Worm (Caenorhabditis elegans) whole organism, young adult: ENCODE data around the gene ttn-1.

Experiments
- B0261.1 ChIP-seq: sonication (generic microtip); optimal IDR thresholded peaks from 2 replicates; lab custom pipeline; 2016; ENCODE audit warnings: mild to moderate bottlenecking, missing genetic modification characterization, moderate library complexity, missing compliant biosample characterization
- D2030.7 ChIP-seq: fragments of 200-800 bp; sonication (Bioruptor generic); IDR thresholded peaks from 2 replicates; pipeline ENCODE4 v1.3.6; 2022; ENCODE audit warnings: missing genetic modification reagents, missing genetic modification characterization, missing compliant biosample characterization
- F39B2.1 ChIP-seq: fragments of 200-800 bp; sonication (Bioruptor generic); IDR thresholded peaks from 2 replicates; pipeline ENCODE4 v1.3.6; 2022; ENCODE audit warnings: missing genetic modification reagents, missing genetic modification characterization, missing compliant biosample characterization
- F52B5.7 ChIP-seq: sonication (generic microtip); optimal IDR thresholded peaks from 2 replicates; lab custom pipeline; 2016; ENCODE audit warnings: mild to moderate bottlenecking, missing genetic modification characterization, missing compliant biosample characterization
- F55B11.4 ChIP-seq: sonication (generic microtip); optimal IDR thresholded peaks from 2 replicates; lab custom pipeline; 2016; ENCODE audit warnings: missing compliant biosample characterization, missing genetic modification characterization, borderline replicate concordance; ENCODE audit not compliant: insufficient read depth
- F57C9.4 ChIP-seq: sonication (generic microtip); optimal IDR thresholded peaks from 2 replicates; lab custom pipeline; 2017; ENCODE audit warnings: mild to moderate bottlenecking, missing genetic modification characterization, missing compliant biosample characterization
- K11D2.4 ChIP-seq: fragments of 200-800 bp; sonication (Bioruptor generic); IDR thresholded peaks from 2 replicates; pipeline ENCODE4 v1.3.6; 2022; ENCODE audit warnings: missing genetic modification reagents, missing genetic modification characterization, missing compliant biosample characterization
- K12H6.12 ChIP-seq: fragments of 200-800 bp; sonication (Bioruptor generic); optimal IDR thresholded peaks from 2 replicates; lab custom pipeline; 2018; ENCODE audit warnings: mild to moderate bottlenecking, missing genetic modification characterization, missing compliant biosample characterization
- T07F8.4 ChIP-seq: sonication (generic microtip); optimal IDR thresholded peaks from 2 replicates; lab custom pipeline; 2016; ENCODE audit warnings: mild to moderate bottlenecking, missing genetic modification characterization, moderate library complexity, missing compliant biosample characterization
- ZK185.1 ChIP-seq: sonication (generic microtip); optimal IDR thresholded peaks from 2 replicates; lab custom pipeline; 2016; ENCODE audit warnings: mild to moderate bottlenecking, missing genetic modification characterization, missing compliant biosample characterization; ENCODE audit not compliant: poor library complexity, severe bottlenecking
- aptf-3 ChIP-seq: fragments of 200-800 bp; sonication (Bioruptor generic); IDR thresholded peaks from 2 replicates; pipeline ENCODE4 v1.3.6; 2022; ENCODE audit warnings: missing genetic modification characterization, missing compliant biosample characterization
- atf-7 ChIP-seq: sonication (generic microtip); optimal IDR thresholded peaks from 2 replicates; lab custom pipeline; 2017; ENCODE audit warnings: mild to moderate bottlenecking, missing genetic modification characterization, missing compliant biosample characterization
- athp-1 ChIP-seq: sonication (generic microtip); optimal IDR thresholded peaks from 2 replicates; lab custom pipeline; 2017; ENCODE audit warnings: mild to moderate bottlenecking, missing genetic modification characterization, missing compliant biosample characterization
- attf-3 ChIP-seq: fragments of 200-800 bp; sonication (Bioruptor generic); conservative IDR thresholded peaks from 2 replicates; pipeline ENCODE4 v1.3.6; 2022; ENCODE audit warnings: missing genetic modification reagents, missing genetic modification characterization, missing compliant biosample characterization
- attf-5 ChIP-seq: fragments of 200-800 bp; sonication (Bioruptor generic); optimal IDR thresholded peaks from 2 replicates; lab custom pipeline; 2018; ENCODE audit warnings: mild to moderate bottlenecking, missing genetic modification characterization, missing compliant biosample characterization
- ceh-27 ChIP-seq: fragments of 200-800 bp; sonication (Bioruptor generic); optimal IDR thresholded peaks from 2 replicates; lab custom pipeline; 2018; ENCODE audit warnings: mild to moderate bottlenecking, missing genetic modification characterization, moderate library complexity, missing compliant biosample characterization
- chd-7 ChIP-seq: sonication (generic microtip); optimal IDR thresholded peaks from 2 replicates; lab custom pipeline; 2016; ENCODE audit warnings: mild to moderate bottlenecking, missing genetic modification characterization, moderate library complexity, missing compliant biosample characterization
- ets-4 ChIP-seq: fragments of 200-800 bp; sonication (Bioruptor generic); optimal IDR thresholded peaks from 2 replicates; lab custom pipeline; 2018; ENCODE audit warnings: mild to moderate bottlenecking, missing genetic modification characterization, missing compliant biosample characterization
- fkh-3 ChIP-seq: sonication (generic microtip); optimal IDR thresholded peaks from 2 replicates; lab custom pipeline; 2016; ENCODE audit warnings: mild to moderate bottlenecking, missing genetic modification characterization, missing compliant biosample characterization
- him-1 ChIP-seq: sonication (generic microtip); optimal IDR thresholded peaks from 2 replicates; lab custom pipeline; 2016; ENCODE audit warnings: missing genotype, missing genetic modification reagents, missing genetic modification characterization, missing compliant biosample characterization
- hlh-12 ChIP-seq: sonication (generic microtip); optimal IDR thresholded peaks from 2 replicates; lab custom pipeline; 2016; ENCODE audit warnings: missing genetic modification characterization, missing compliant biosample characterization
- hlh-26 ChIP-seq: fragments of 200-800 bp; sonication (Bioruptor generic); conservative IDR thresholded peaks from 2 replicates; pipeline ENCODE4 v1.3.6; 2022; ENCODE audit warnings: missing genetic modification reagents, missing genetic modification characterization, missing compliant biosample characterization
- hmg-1.2 ChIP-seq: fragments of 200-800 bp; sonication (Bioruptor generic); IDR thresholded peaks from 2 replicates; pipeline ENCODE4 v1.3.6; 2022; ENCODE audit warnings: missing genetic modification reagents, missing genetic modification characterization, missing compliant biosample characterization
- lag-1 ChIP-seq: fragments of 200-800 bp; sonication (Bioruptor generic); IDR thresholded peaks from 2 replicates; pipeline ENCODE4 v1.3.6; 2022; ENCODE audit warnings: missing genetic modification reagents, missing genetic modification characterization, missing compliant biosample characterization
- let-526 ChIP-seq: fragments of 200-800 bp; sonication (Bioruptor generic); IDR thresholded peaks from 2 replicates; pipeline ENCODE4 v1.3.6; 2022; ENCODE audit warnings: missing genetic modification reagents, missing genetic modification characterization, missing compliant biosample characterization
- lin-35 ChIP-seq, 3 experiments: fragments of 150-350 bp in 2 of 3; sonication (generic microtip) in 1 of 3; optimal IDR thresholded peaks; 2 replicates each; lab custom pipeline; 2014 to 2018; ENCODE audit warnings: missing biosample characterization in 3 of 3, missing genetic modification characterization in 3 of 3, missing genetic modification reagents in 3 of 3
- lsy-27 ChIP-seq: sonication (generic microtip); optimal IDR thresholded peaks from 2 replicates; lab custom pipeline; 2017; ENCODE audit warnings: missing genetic modification characterization, mild to moderate bottlenecking, missing compliant biosample characterization, antibody characterized with exemption, missing genotype, borderline replicate concordance; ENCODE audit not compliant: insufficient read depth
- madf-3 ChIP-seq: fragments of 200-800 bp; sonication (Bioruptor generic); IDR thresholded peaks from 2 replicates; pipeline ENCODE4 v1.3.6; 2022; ENCODE audit warnings: missing genetic modification reagents, missing genetic modification characterization, missing compliant biosample characterization
- madf-6 ChIP-seq: fragments of 200-800 bp; sonication (Bioruptor generic); IDR thresholded peaks from 2 replicates; pipeline ENCODE4 v1.3.6; 2022; ENCODE audit warnings: missing genetic modification reagents, missing genetic modification characterization, missing compliant biosample characterization
- madf-8 ChIP-seq: fragments of 200-800 bp; sonication (Bioruptor generic); conservative IDR thresholded peaks from 2 replicates; pipeline ENCODE4 v1.3.6; 2022; ENCODE audit warnings: missing genetic modification reagents, missing genetic modification characterization, missing compliant biosample characterization
- mes-4 ChIP-seq: sonication (generic microtip); optimal IDR thresholded peaks from 2 replicates; lab custom pipeline; 2016; ENCODE audit warnings: missing genotype, missing genetic modification characterization, missing compliant biosample characterization
- mxl-1 ChIP-seq: sonication (generic microtip); optimal IDR thresholded peaks from 2 replicates; lab custom pipeline; 2016; ENCODE audit warnings: missing genetic modification characterization, missing compliant biosample characterization
- nfya-2 ChIP-seq: fragments of 200-800 bp; sonication (Bioruptor generic); IDR thresholded peaks from 2 replicates; pipeline ENCODE4 v1.3.6; 2022; ENCODE audit warnings: missing genetic modification reagents, missing genetic modification characterization, missing compliant biosample characterization
- nhr-120 ChIP-seq: fragments of 200-800 bp; sonication (Bioruptor generic); IDR thresholded peaks from 2 replicates; pipeline ENCODE4 v1.3.6; 2022; ENCODE audit warnings: missing genetic modification characterization, missing compliant biosample characterization
- nhr-179 ChIP-seq: sonication (generic microtip); optimal IDR thresholded peaks from 2 replicates; lab custom pipeline; 2016; ENCODE audit warnings: mild to moderate bottlenecking, missing genetic modification characterization, missing compliant biosample characterization
- sea-2 ChIP-seq: fragments of 200-800 bp; sonication (Bioruptor generic); IDR thresholded peaks from 2 replicates; pipeline ENCODE4 v1.3.6; 2022; ENCODE audit warnings: missing genetic modification characterization, missing compliant biosample characterization
- snpc-4 ChIP-seq, 5 experiments: fragments of 150-350 bp in 1 of 5; sonication (generic microtip) in 4 of 5; optimal IDR thresholded peaks; 2 replicates each; lab custom pipeline; 2014 to 2018; ENCODE audit warnings: missing genetic modification characterization in 5 of 5, missing biosample characterization in 3 of 5, antibody characterized with exemption in 2 of 5, mild to moderate bottlenecking in 2 of 5, missing compliant biosample characterization in 2 of 5, missing genotype in 2 of 5, moderate library complexity in 2 of 5, missing genetic modification reagents in 1 of 5
- tbp1 ChIP-seq: fragments of 200-800 bp; sonication (Bioruptor generic); optimal IDR thresholded peaks from 2 replicates; lab custom pipeline; 2018; ENCODE audit warnings: mild to moderate bottlenecking, missing genetic modification characterization, missing compliant biosample characterization
- zfh-2 ChIP-seq: fragments of 200-800 bp; sonication (Bioruptor generic); conservative IDR thresholded peaks from 2 replicates; pipeline ENCODE4 v1.3.6; 2022; ENCODE audit warnings: missing genetic modification reagents, missing genetic modification characterization, missing compliant biosample characterization
- zim-3 ChIP-seq: sonication (generic microtip); optimal IDR thresholded peaks from 2 replicates; lab custom pipeline; 2017; ENCODE audit warnings: mild to moderate bottlenecking, missing genetic modification characterization, moderate library complexity, missing compliant biosample characterization
- ztf-25 ChIP-seq: fragments of 200-800 bp; sonication (Bioruptor generic); IDR thresholded peaks from 2 replicates; pipeline ENCODE4 v1.3.6; 2022; ENCODE audit warnings: missing genetic modification reagents, missing genetic modification characterization, missing compliant biosample characterization
- ztf-26 ChIP-seq: sonication (generic microtip); optimal IDR thresholded peaks from 2 replicates; lab custom pipeline; 2017; ENCODE audit warnings: missing genetic modification characterization, missing compliant biosample characterization
- ztf-3 ChIP-seq: fragments of 200-800 bp; sonication (Bioruptor generic); optimal IDR thresholded peaks from 2 replicates; lab custom pipeline; 2018; ENCODE audit warnings: mild to moderate bottlenecking, missing genetic modification characterization, missing compliant biosample characterization
- ztf-6 ChIP-seq: fragments of 200-800 bp; sonication (Bioruptor generic); IDR thresholded peaks from 2 replicates; pipeline ENCODE4 v1.3.6; 2022; ENCODE audit warnings: missing genetic modification reagents, missing genetic modification characterization, missing compliant biosample characterization

The ttn-1 gene

DNA sequence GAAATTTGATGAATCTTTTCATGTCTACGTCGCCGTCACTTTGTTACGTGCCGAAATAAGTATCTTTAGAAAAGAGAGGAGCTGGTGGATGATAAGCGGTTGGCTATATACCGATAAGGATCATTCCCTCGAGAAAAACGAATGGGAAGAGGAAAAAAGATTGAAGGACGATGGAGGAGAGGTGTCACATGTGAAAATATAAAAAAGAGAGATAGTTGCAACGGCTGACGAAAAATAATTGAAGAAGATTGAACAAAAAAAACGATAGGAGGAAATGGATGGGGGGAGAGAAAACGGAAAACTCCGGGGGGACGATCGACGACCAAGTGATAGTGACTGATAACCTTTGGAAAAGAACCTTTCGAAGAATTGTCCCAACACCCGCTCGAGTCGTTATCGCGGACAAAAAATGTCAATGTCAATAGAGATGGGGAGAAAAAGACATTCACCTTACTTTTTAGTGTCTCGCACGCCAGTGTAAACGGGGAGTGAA lies 27.1 kb upstream of the ttn-1 start (continued):
- no peak for TF ChIP-seq fkh-3 (tag; lab: Kevin White, UChicago)
- TF ChIP-seq chd-7 (tag; lab: Kevin White, UChicago): peak; percentile 65
- peak; percentile 53 for TF ChIP-seq ztf-26 (tag; lab: Kevin White, UChicago)
- peak; percentile 38 for TF ChIP-seq lsy-27 (tag; lab: Kevin White, UChicago)
- TF ChIP-seq attf-5 (GFP tag; lab: Kevin White, UChicago): peak; percentile 55
- TF ChIP-seq zfh-2 (GFP tag; lab: Robert Waterston, UW): peak; percentile 63
- TF ChIP-seq nfya-2 (GFP tag; lab: Robert Waterston, UW): no peak
- TF ChIP-seq hmg-1.2 (GFP tag; lab: Robert Waterston, UW): peak; percentile 26; the same call in 1 of the 2 replicates

DNA sequence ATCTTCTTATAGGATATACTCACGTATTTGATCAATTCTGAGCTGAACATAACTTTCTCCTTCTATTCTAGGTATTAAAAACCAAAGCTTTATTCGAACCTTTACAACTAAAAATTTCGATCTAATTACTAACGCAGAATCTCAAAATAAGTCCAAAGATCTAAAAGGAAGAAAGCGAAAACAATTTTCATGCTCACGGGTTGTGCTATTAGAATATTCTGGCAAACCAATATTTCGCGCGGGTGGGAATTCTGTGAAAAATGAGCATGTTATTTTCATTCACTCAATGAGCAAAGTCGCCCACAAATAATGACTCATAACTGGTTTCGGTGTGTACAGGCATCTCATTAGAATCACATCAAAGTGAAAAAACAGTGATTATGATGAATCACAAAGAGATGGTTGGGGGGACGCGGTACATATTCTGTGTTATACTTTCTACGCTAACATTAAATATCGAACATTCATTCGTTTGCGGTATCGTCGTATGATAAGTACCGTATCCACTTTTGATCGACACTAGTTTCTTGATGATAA lies 26.6 kb upstream of the ttn-1 start:
- TF ChIP-seq him-1 (tag; lab: Kevin White, UChicago): no peak
- no peak for TF ChIP-seq nhr-179 (tag; lab: Kevin White, UChicago)
- peak; percentile 41 for TF ChIP-seq ZK185.1 (tag; lab: Kevin White, UChicago)
- TF ChIP-seq lag-1: no peak
- no peak for TF ChIP-seq atf-7 (tag; lab: Kevin White, UChicago)
- TF ChIP-seq madf-8 (GFP tag; lab: Robert Waterston, UW): no peak
- TF ChIP-seq zim-3: peak; percentile 60
- TF ChIP-seq lin-35 (GFP tag; optimal IDR thresholded peaks at IDR 0.05; lab: Kevin White, UChicago): peak in 1 of 3 experiments; percentile 0
- TF ChIP-seq nfya-2 (GFP tag; lab: Robert Waterston, UW): no peak
- no peak for TF ChIP-seq sea-2 (GFP tag; lab: Robert Waterston, UW)
- TF ChIP-seq madf-3 (GFP tag; lab: Robert Waterston, UW): no peak
- no peak for TF ChIP-seq athp-1 (tag; lab: Kevin White, UChicago)
- no peak for TF ChIP-seq madf-6 (GFP tag; lab: Robert Waterston, UW)
- no peak for TF ChIP-seq snpc-4 (GFP tag; optimal IDR thresholded peaks at IDR 0.05; lab: Kevin White, UChicago)
- no peak for TF ChIP-seq snpc-4 (tag; optimal IDR thresholded peaks at IDR 0.05; lab: Kevin White, UChicago)
- TF ChIP-seq nhr-120: no peak
- TF ChIP-seq, all 124 proteins: peak for 3

DNA sequence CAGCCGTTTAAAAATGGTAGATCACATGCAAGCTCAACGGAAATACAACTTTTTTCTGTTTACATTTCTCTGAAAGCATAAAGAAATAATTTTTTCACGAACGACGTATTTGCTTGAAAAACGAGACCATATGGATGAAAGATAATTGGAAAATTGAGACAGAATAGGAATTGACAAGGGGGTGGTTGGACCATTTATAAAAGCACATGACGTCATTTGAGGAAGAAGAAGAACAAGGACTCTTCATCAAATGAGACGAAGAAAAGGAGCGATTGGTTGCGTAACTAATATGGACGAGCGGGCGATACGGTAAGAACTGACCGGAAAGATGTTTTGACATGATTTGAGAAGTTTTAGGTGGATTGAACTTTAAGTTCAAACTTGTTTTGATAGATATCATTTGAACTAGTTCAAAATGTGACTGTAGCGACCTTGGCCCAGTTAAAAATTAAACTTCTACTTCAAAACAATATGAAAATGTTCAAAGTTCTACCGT lies 26.0 kb upstream of the ttn-1 start:
- peak; percentile 32; the same call in 1 of the 2 replicates for TF ChIP-seq K11D2.4 (GFP tag; lab: Robert Waterston, UW)
- no peak for TF ChIP-seq aptf-3 (GFP tag; lab: Robert Waterston, UW)
- no peak for TF ChIP-seq ztf-6 (GFP tag; lab: Robert Waterston, UW)
- no peak for TF ChIP-seq madf-6 (GFP tag; lab: Robert Waterston, UW)
- no peak for TF ChIP-seq F52B5.7
- no peak for TF ChIP-seq ztf-3
- no peak for TF ChIP-seq D2030.7 (GFP tag; lab: Robert Waterston, UW)
- TF ChIP-seq tbp1 (GFP tag; lab: Kevin White, UChicago): no peak
- TF ChIP-seq K12H6.12 (tag; lab: Kevin White, UChicago): no peak
- TF ChIP-seq B0261.1 (tag; lab: Kevin White, UChicago): no peak
- TF ChIP-seq attf-3 (GFP tag; lab: Robert Waterston, UW): no peak
- no peak for TF ChIP-seq F39B2.1 (GFP tag; lab: Robert Waterston, UW)
- TF ChIP-seq ztf-25 (GFP tag; lab: Robert Waterston, UW): no peak
- TF ChIP-seq T07F8.4 (tag; lab: Kevin White, UChicago): no peak
- no peak for TF ChIP-seq F55B11.4 (tag; lab: Kevin White, UChicago)
- TF ChIP-seq ceh-27 (GFP tag; lab: Kevin White, UChicago): peak; percentile 15
- no peak for TF ChIP-seq mes-4 (tag; lab: Kevin White, UChicago)
- TF ChIP-seq mxl-1: no peak
- TF ChIP-seq ets-4 (GFP tag; lab: Kevin White, UChicago): no peak
- TF ChIP-seq hlh-26 (GFP tag; lab: Robert Waterston, UW): no peak
- TF ChIP-seq let-526 (GFP tag; lab: Robert Waterston, UW): no peak
- no peak for TF ChIP-seq lin-35 (GFP tag; optimal IDR thresholded peaks at IDR 0.05; lab: Kevin White, UChicago)
- TF ChIP-seq F57C9.4 (tag; lab: Kevin White, UChicago): no peak
- no peak for TF ChIP-seq hlh-12 (tag; lab: Kevin White, UChicago)
- TF ChIP-seq nhr-179 (tag; lab: Kevin White, UChicago): no peak
